Fruit fly (Drosophila melanogaster): ENCODE measurements around the gene CG32532.
A peak's percentile ranks its signal among the peaks of the same experiment; 100 is the strongest.

Gene CG32532

DNA sequence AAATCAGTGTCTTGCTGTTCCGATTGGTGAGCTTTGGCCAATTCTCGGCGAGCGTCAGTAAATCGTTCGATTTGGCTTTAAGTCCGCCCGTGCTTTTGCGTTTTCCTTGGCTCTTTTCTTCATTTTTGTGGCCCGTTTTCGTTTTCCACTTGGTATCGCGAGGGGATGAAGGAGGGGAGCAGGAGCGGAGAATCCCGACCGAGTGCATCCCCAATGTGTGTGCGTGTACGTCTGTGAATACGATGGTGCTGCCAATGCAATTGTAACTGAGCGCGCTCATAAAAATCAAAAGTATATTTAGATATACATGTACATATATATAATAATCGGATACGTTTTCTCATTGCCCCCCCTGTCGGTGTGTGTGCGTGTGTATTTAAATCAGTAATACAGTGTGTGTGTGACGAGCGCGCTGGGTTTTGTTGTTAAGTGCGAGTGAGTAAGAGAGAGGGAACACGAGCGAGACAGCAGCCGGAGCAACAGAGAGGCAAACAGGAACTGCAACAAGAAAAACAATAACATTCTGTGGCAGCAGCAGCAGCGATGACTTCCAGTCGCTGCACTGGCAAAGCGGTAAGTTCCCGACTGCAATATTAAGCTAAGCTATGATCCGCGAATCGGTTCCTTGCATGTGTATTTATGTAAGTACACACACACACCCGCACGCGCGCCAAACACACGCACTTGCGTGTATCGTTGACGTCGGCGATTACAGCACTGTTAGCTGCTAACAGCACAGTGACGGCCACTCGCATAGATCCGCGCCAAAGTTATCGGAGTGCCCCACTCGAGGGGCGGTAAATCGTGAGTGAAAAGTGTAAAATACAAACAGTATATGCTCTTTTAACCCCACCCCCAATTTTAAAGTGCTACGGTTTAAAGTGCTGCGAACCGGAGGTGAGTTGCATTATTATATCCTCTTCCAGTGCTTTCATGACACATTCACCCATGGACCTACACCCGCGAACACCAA, 51.4 kb downstream of the CG32532 start (continued):
- TF ChIP-seq crol (GFP tag; IDR thresholded peaks at IDR 0.05), result peak; percentile 77
- TF ChIP-seq kay (GFP tag; optimal IDR thresholded peaks at IDR 0.05), result peak; percentile 42
- TF ChIP-seq CG8290 (GFP tag; optimal IDR thresholded peaks at IDR 0.05), result no peak
- TF ChIP-seq CG8290 (tag; optimal IDR thresholded peaks at IDR 0.05), result peak in 1 of 2 experiments; percentile 93
- TF ChIP-seq CG31224 (GFP tag; IDR thresholded peaks at IDR 0.05), result 0 out of 2 replicates have a peak, but pooled peaks have one; percentile 12
- peak; percentile 64 for TF ChIP-seq ewg (GFP tag; optimal IDR thresholded peaks at IDR 0.05)
- TF ChIP-seq CG16863 (GFP tag; optimal IDR thresholded peaks at IDR 0.05), result peak; percentile 26
- TF ChIP-seq B-H2 (GFP tag; optimal IDR thresholded peaks at IDR 0.05), result peak; percentile 35
- peak; percentile 28 for TF ChIP-seq Fer2 (tag; optimal IDR thresholded peaks at IDR 0.05)
- no peak for TF ChIP-seq CG12236 (GFP tag; optimal IDR thresholded peaks at IDR 0.05)
- peak; percentile 61 for TF ChIP-seq ATbp (GFP tag; optimal IDR thresholded peaks at IDR 0.05)
- TF ChIP-seq bbx (GFP tag; IDR thresholded peaks at IDR 0.05; ENCODE audit: partially characterized antibody), result no peak
- TF ChIP-seq p53 (GFP tag; optimal IDR thresholded peaks at IDR 0.05), result peak; percentile 10
- TF ChIP-seq Atf3 (GFP tag; optimal IDR thresholded peaks at IDR 0.05), result peak; percentile 26
- peak; percentile 63; the same call in 1 of the 2 replicates for TF ChIP-seq ranshi (GFP tag; IDR thresholded peaks at IDR 0.05)
- TF ChIP-seq CG14014 (GFP tag; IDR thresholded peaks at IDR 0.05), result peak; percentile 75
- 0 out of 2 replicates have a peak, but pooled peaks have one; percentile 20 for TF ChIP-seq CG7372 (GFP tag; IDR thresholded peaks at IDR 0.05)
- peak; percentile 47; the same call in 1 of the 2 replicates for TF ChIP-seq ssp (GFP tag; IDR thresholded peaks at IDR 0.05)
- peak; percentile 58 for TF ChIP-seq CG9817 (tag; optimal IDR thresholded peaks at IDR 0.05)
- no peak for TF ChIP-seq abd-A (tag; optimal IDR thresholded peaks at IDR 0.05)
- TF ChIP-seq CG10959 (GFP tag; IDR thresholded peaks at IDR 0.05), result no peak
- TF ChIP-seq CG13287 (GFP tag; IDR thresholded peaks at IDR 0.05; ENCODE audit: partially characterized antibody), result no peak
- TF ChIP-seq pzg (GFP tag; optimal IDR thresholded peaks at IDR 0.05), result no peak
- TF ChIP-seq CG30020 (tag; optimal IDR thresholded peaks at IDR 0.05), result no peak
- peak; percentile 78 for TF ChIP-seq CG2120 (GFP tag; optimal IDR thresholded peaks at IDR 0.05)
- TF ChIP-seq CG13296 (GFP tag; optimal IDR thresholded peaks at IDR 0.05), result peak; percentile 59
- TF ChIP-seq CG5245 (GFP tag; optimal IDR thresholded peaks at IDR 0.05), result no peak
- TF ChIP-seq Hmx (GFP tag; optimal IDR thresholded peaks at IDR 0.05), result no peak
- TF ChIP-seq CG12104 (GFP tag; optimal IDR thresholded peaks at IDR 0.05), result no peak
- TF ChIP-seq CG2199 (GFP tag; IDR thresholded peaks at IDR 0.05), result no peak
- peak; percentile 63 for TF ChIP-seq pho (GFP tag; optimal IDR thresholded peaks at IDR 0.05)
- TF ChIP-seq ro (GFP tag; IDR thresholded peaks at IDR 0.05), result no peak
- TF ChIP-seq CG10209 (GFP tag; optimal IDR thresholded peaks at IDR 0.05), result peak; percentile 42
- TF ChIP-seq CG12942 (GFP tag; optimal IDR thresholded peaks at IDR 0.05), result peak; percentile 43
- peak; percentile 41 for TF ChIP-seq scrt (GFP tag; optimal IDR thresholded peaks at IDR 0.05)
- no peak for TF ChIP-seq hb (GFP tag; IDR thresholded peaks at IDR 0.05; ENCODE audit: partially characterized antibody)
- no peak for TF ChIP-seq Scr (GFP tag; IDR thresholded peaks at IDR 0.05; ENCODE audit: partially characterized antibody)
- peak; percentile 61 for TF ChIP-seq Atf-2 (GFP tag; optimal IDR thresholded peaks at IDR 0.05)
- peak; percentile 55 for TF ChIP-seq sob (GFP tag; IDR thresholded peaks at IDR 0.05)
- TF ChIP-seq Dfd (GFP tag; optimal IDR thresholded peaks at IDR 0.05), result no peak
- TF ChIP-seq lilli (GFP tag; optimal IDR thresholded peaks at IDR 0.05), result peak; percentile 70
- peak; percentile 43 for TF ChIP-seq Hand (GFP tag; optimal IDR thresholded peaks at IDR 0.05)
- TF ChIP-seq CG6791 (GFP tag; IDR thresholded peaks at IDR 0.05; ENCODE audit: partially characterized antibody), result no peak
- peak; percentile 41 for TF ChIP-seq phol (tag; optimal IDR thresholded peaks at IDR 0.05)
- no peak for TF ChIP-seq lbe (GFP tag; optimal IDR thresholded peaks at IDR 0.05)
- TF ChIP-seq CG2202 (tag; optimal IDR thresholded peaks at IDR 0.05), result no peak
- TF ChIP-seq Spps (tag; optimal IDR thresholded peaks at IDR 0.05), result no peak
- TF ChIP-seq H15 (GFP tag; IDR thresholded peaks at IDR 0.05), result 0 out of 3 replicates have a peak, but pooled peaks have one; percentile 23

All from whole organism, embryonic.